Worm (Caenorhabditis elegans) whole organism, late embryonic: ENCODE results near the gene C44C10.3.

Source experiments
- C08G9.2 ChIP-seq: sonication (generic microtip); optimal IDR thresholded peaks from 2 replicates; lab custom pipeline; 2016; ENCODE audit warnings: mild to moderate bottlenecking, missing genetic modification characterization, moderate library complexity, missing compliant biosample characterization
- K02D7.2 ChIP-seq: sonication (generic microtip); optimal IDR thresholded peaks from 2 replicates; lab custom pipeline; 2017; ENCODE audit warnings: mild to moderate bottlenecking, missing genetic modification characterization, missing compliant biosample characterization
- K09A11.1 ChIP-seq: sonication (generic microtip); optimal IDR thresholded peaks from 2 replicates; lab custom pipeline; 2017; ENCODE audit warnings: antibody characterized with exemption, mild to moderate bottlenecking, missing genetic modification characterization, missing compliant biosample characterization; ENCODE audit not compliant: insufficient read depth
- Y22D7AL.16 ChIP-seq: sonication (generic microtip); optimal IDR thresholded peaks from 2 replicates; lab custom pipeline; 2016; ENCODE audit warnings: missing genetic modification characterization, missing compliant biosample characterization
- ceh-18 ChIP-seq: sonication (generic microtip); optimal IDR thresholded peaks from 2 replicates; lab custom pipeline; 2016; ENCODE audit warnings: missing genetic modification characterization, missing compliant biosample characterization
- ceh-19 ChIP-seq: fragments of 200-800 bp; sonication (Bioruptor generic); optimal IDR thresholded peaks from 2 replicates; lab custom pipeline; 2018; ENCODE audit warnings: mild to moderate bottlenecking, missing genetic modification characterization, missing compliant biosample characterization
- ceh-2 ChIP-seq: sonication (generic microtip); optimal IDR thresholded peaks from 2 replicates; lab custom pipeline; 2016; ENCODE audit warnings: missing genotype, missing genetic modification characterization, missing compliant biosample characterization
- ceh-22 ChIP-seq: sonication (generic microtip); optimal IDR thresholded peaks from 2 replicates; lab custom pipeline; 2017; ENCODE audit warnings: missing biosample characterization, missing genetic modification characterization
- ceh-30 ChIP-seq: fragments of 150-350 bp; optimal IDR thresholded peaks from 2 replicates; lab custom pipeline; 2014; ENCODE audit warnings: missing biosample characterization, missing genetic modification characterization
- ceh-31 ChIP-seq: sonication (generic microtip); optimal IDR thresholded peaks from 2 replicates; lab custom pipeline; 2016; ENCODE audit warnings: missing genetic modification characterization, missing compliant biosample characterization
- ceh-34 ChIP-seq: sonication (generic microtip); optimal IDR thresholded peaks from 2 replicates; lab custom pipeline; 2016; ENCODE audit warnings: mild to moderate bottlenecking, missing genetic modification characterization, missing compliant biosample characterization
- ceh-45 ChIP-seq: fragments of 200-800 bp; sonication (Bioruptor generic); IDR thresholded peaks from 2 replicates; pipeline ENCODE4 v1.3.6; 2022; ENCODE audit warnings: missing genetic modification reagents, missing genetic modification characterization, missing compliant biosample characterization
- ceh-9 ChIP-seq: sonication (generic microtip); optimal IDR thresholded peaks from 2 replicates; lab custom pipeline; 2016; ENCODE audit warnings: mild to moderate bottlenecking, missing genetic modification characterization, inconsistent platforms, missing compliant biosample characterization
- che-1 ChIP-seq: sonication (generic microtip); optimal IDR thresholded peaks from 2 replicates; lab custom pipeline; 2016; ENCODE audit warnings: mild to moderate bottlenecking, missing genetic modification characterization, missing compliant biosample characterization
- elt-2 ChIP-seq: sonication (generic microtip); optimal IDR thresholded peaks from 2 replicates; lab custom pipeline; 2016; ENCODE audit warnings: missing genetic modification reagents, missing genetic modification characterization, missing compliant biosample characterization
- elt-4 ChIP-seq: sonication (generic microtip); optimal IDR thresholded peaks from 2 replicates; lab custom pipeline; 2016; ENCODE audit warnings: missing genetic modification characterization, missing compliant biosample characterization
- fkh-10 ChIP-seq: fragments of 150-350 bp; optimal IDR thresholded peaks from 2 replicates; lab custom pipeline; 2014; ENCODE audit warnings: missing biosample characterization, missing genetic modification reagents, missing genetic modification characterization
- hlh-30 ChIP-seq: sonication (generic microtip); optimal IDR thresholded peaks from 2 replicates; lab custom pipeline; 2017; ENCODE audit warnings: antibody characterized with exemption, missing genetic modification characterization, missing compliant biosample characterization; ENCODE audit not compliant: insufficient read depth
- hlh-6 ChIP-seq: sonication (generic microtip); optimal IDR thresholded peaks from 2 replicates; lab custom pipeline; 2016; ENCODE audit warnings: missing genotype, missing genetic modification characterization, missing compliant biosample characterization
- lim-6 ChIP-seq: sonication (generic microtip); optimal IDR thresholded peaks from 2 replicates; lab custom pipeline; 2016; ENCODE audit warnings: missing genetic modification characterization, missing compliant biosample characterization
- lin-11 ChIP-seq: fragments of 200-800 bp; sonication (Bioruptor generic); optimal IDR thresholded peaks from 2 replicates; lab custom pipeline; 2018; ENCODE audit warnings: mild to moderate bottlenecking, missing genetic modification characterization, missing compliant biosample characterization
- madf-2 ChIP-seq: sonication (generic microtip); optimal IDR thresholded peaks from 2 replicates; lab custom pipeline; 2017; ENCODE audit warnings: missing genetic modification characterization, missing compliant biosample characterization
- mec-3 ChIP-seq: sonication (generic microtip); optimal IDR thresholded peaks from 2 replicates; lab custom pipeline; 2016; ENCODE audit warnings: borderline replicate concordance, missing genetic modification characterization, missing compliant biosample characterization
- nfya-1 ChIP-seq: sonication (generic microtip); optimal IDR thresholded peaks from 2 replicates; lab custom pipeline; 2017; ENCODE audit warnings: missing genetic modification characterization, mild to moderate bottlenecking, missing compliant biosample characterization, antibody characterized with exemption, moderate library complexity
- nhr-11 ChIP-seq: fragments of 150-350 bp; optimal IDR thresholded peaks from 2 replicates; lab custom pipeline; 2014; ENCODE audit warnings: missing biosample characterization, missing genetic modification characterization
- pat-9 ChIP-seq: fragments of 200-800 bp; sonication (Bioruptor generic); optimal IDR thresholded peaks from 2 replicates; lab custom pipeline; 2018; ENCODE audit warnings: mild to moderate bottlenecking, missing genetic modification characterization, moderate library complexity, missing compliant biosample characterization
- pax-1 ChIP-seq: fragments of 150-350 bp; optimal IDR thresholded peaks from 2 replicates; lab custom pipeline; 2014; ENCODE audit warnings: missing biosample characterization, missing genetic modification characterization
- pha-4 ChIP-seq: fragments of 150-350 bp; optimal IDR thresholded peaks from 2 replicates; lab custom pipeline; 2018; ENCODE audit warnings: missing biosample characterization, missing genetic modification reagents, missing genetic modification characterization
- pros-1 ChIP-seq: fragments of 150-350 bp; optimal IDR thresholded peaks from 2 replicates; lab custom pipeline; 2014; ENCODE audit warnings: missing biosample characterization, missing genetic modification reagents, missing genetic modification characterization
- ref-2 ChIP-seq: sonication (generic microtip); optimal IDR thresholded peaks from 2 replicates; lab custom pipeline; 2016; ENCODE audit warnings: missing genetic modification characterization, missing compliant biosample characterization
- sdc-2 ChIP-seq: sonication (generic microtip); optimal IDR thresholded peaks from 2 replicates; lab custom pipeline; 2016; ENCODE audit warnings: missing genotype, missing genetic modification characterization, missing compliant biosample characterization
- sox-2 ChIP-seq: fragments of 200-800 bp; sonication (Bioruptor generic); IDR thresholded peaks from 2 replicates; pipeline ENCODE4 v1.3.6; 2022; ENCODE audit warnings: missing genetic modification reagents, missing genetic modification characterization, missing compliant biosample characterization
- tbx-7 ChIP-seq: sonication (generic microtip); optimal IDR thresholded peaks from 2 replicates; lab custom pipeline; 2016; ENCODE audit warnings: missing genotype, missing genetic modification characterization, missing compliant biosample characterization
- ttx-3 ChIP-seq: sonication (generic microtip); optimal IDR thresholded peaks from 2 replicates; lab custom pipeline; 2016; ENCODE audit warnings: missing genetic modification reagents, missing genetic modification characterization, missing compliant biosample characterization
- unc-42 ChIP-seq: sonication (generic microtip); optimal IDR thresholded peaks from 2 replicates; lab custom pipeline; 2016; ENCODE audit warnings: missing genotype, missing genetic modification characterization, missing compliant biosample characterization
- zip-5 ChIP-seq: sonication (generic microtip); optimal IDR thresholded peaks from 2 replicates; lab custom pipeline; 2016; ENCODE audit warnings: missing genetic modification characterization, missing compliant biosample characterization

Gene C44C10.3

ce11 chrX:11732752-11733151 lies 30.4 kb downstream of the C44C10.3 start:
- TF ChIP-seq hlh-30 (no peak), lin-11 (tag; lab: Kevin White, UChicago) (no peak), sdc-2 (tag; lab: Kevin White, UChicago) (no peak), ref-2 (tag; lab: Kevin White, UChicago) (no peak), ceh-9 (no peak), mec-3 (tag; lab: Kevin White, UChicago) (no peak), pax-1 (no peak), pros-1 (tag; lab: Kevin White, UChicago) (no peak), K02D7.2 (tag; lab: Kevin White, UChicago) (no peak), Y22D7AL.16 (tag; lab: Kevin White, UChicago) (no peak), sox-2 (GFP tag; lab: Robert Waterston, UW) (no peak), ceh-19 (GFP tag; lab: Kevin White, UChicago) (no peak), unc-42 (tag; lab: Kevin White, UChicago) (no peak), elt-4 (tag; lab: Kevin White, UChicago) (no peak)

DNA sequence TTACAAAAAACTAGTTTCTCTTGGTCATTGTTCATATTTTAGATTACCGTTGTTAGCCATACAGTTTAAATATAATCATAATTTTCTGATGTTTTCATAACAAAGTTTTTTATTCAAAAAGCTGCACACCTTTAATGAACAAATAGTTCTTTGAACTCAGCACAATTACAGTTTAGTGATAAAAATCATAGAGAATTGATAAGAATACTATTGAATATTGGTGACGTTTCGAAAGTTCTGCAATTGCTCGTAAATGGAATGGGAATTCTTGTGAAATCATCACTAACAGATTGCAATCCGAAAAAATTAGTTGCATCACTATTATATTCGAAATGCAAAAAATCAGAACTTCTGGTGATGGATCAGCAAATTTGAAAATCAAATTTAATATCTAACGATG lies 31.8 kb downstream of the C44C10.3 start:
- TF ChIP-seq sdc-2 (tag; lab: Kevin White, UChicago): no peak

ce11 chrX:11737053-11737452 lies 34.7 kb downstream of the C44C10.3 start, which contains the start of gene D1053.3:
Gene D1053.3 (minus strand): TSS chrX:11737153.
- TF ChIP-seq nhr-11 (tag; lab: Kevin White, UChicago) (no peak), C08G9.2 (tag; lab: Kevin White, UChicago) (no peak), pha-4 (no peak)

DNA sequence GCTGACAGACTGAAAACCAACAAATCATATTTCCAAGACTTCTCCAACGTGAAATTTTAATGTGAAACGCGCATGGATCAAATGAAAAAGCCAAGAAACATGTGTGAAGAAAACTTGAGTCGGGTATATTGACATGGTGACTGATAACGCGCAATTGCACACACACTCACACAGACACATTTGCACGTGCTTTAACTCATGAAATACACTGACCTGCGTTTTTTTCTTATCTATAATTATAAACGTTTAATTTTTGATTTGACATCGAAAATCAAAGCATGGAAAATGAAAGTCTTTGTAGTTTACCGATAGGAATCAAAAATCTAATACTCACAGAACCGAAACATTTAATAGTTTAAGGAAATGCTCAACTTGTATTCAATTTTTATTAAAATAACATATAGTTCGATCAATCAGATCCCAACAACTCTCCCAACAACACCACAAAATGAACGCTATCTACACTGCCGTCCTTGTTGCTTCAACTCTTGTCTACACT lies 36.3 kb downstream of the C44C10.3 start, which contains the start of gene nspa-9:
nspa-9 (plus strand) TSS at position 449 of the 499 bp plus-strand sequence.
- TF ChIP-seq ceh-30 (tag; lab: Kevin White, UChicago) (no peak), hlh-30 (peak; percentile 1), elt-2 (tag; lab: Kevin White, UChicago) (peak; percentile 43)

DNA sequence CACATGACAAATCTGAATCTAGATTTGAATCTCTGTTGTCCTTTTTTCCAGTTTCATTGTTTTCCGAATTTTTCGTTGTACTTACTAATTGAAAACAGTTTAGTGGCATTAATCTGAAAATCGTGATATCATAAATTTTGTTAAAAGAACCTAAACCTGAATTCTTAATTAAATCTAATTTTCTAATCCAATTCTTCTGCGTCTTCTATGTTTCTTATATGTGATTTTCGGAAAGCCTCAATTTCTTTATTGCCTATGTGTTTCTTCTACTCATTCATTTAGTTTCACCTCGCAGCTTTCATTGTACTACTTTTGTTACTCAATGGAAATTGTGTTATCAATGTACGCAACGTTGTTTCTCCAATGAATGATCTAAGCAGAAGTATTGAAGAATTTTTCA lies 41.4 kb downstream of the C44C10.3 start:
- TF ChIP-seq unc-42 (tag; lab: Kevin White, UChicago) (peak; percentile 66), ttx-3 (tag; lab: Kevin White, UChicago) (no peak), ceh-31 (tag; lab: Kevin White, UChicago) (peak; percentile 16)

- TF ChIP-seq nfya-1 (tag; lab: Kevin White, UChicago): no peak
- no peak for TF ChIP-seq zip-5 (tag; lab: Kevin White, UChicago)
- no peak for TF ChIP-seq tbx-7
- TF ChIP-seq ceh-19 (GFP tag; lab: Kevin White, UChicago): no peak
- no peak for TF ChIP-seq ceh-2
- no peak for TF ChIP-seq ceh-34 (tag; lab: Kevin White, UChicago)
- TF ChIP-seq fkh-10 (GFP tag; lab: Kevin White, UChicago): no peak
- TF ChIP-seq ceh-22 (tag; lab: Kevin White, UChicago): no peak
- no peak for TF ChIP-seq C08G9.2 (tag; lab: Kevin White, UChicago)
- TF ChIP-seq K02D7.2 (tag; lab: Kevin White, UChicago): no peak
- TF ChIP-seq lim-6: no peak
- no peak for TF ChIP-seq hlh-30
- no peak for TF ChIP-seq pha-4
- no peak for TF ChIP-seq ceh-18 (tag; lab: Kevin White, UChicago)
- TF ChIP-seq K09A11.1 (tag; lab: Kevin White, UChicago): no peak
- TF ChIP-seq pat-9: no peak
- TF ChIP-seq madf-2 (tag; lab: Kevin White, UChicago): no peak
- no peak for TF ChIP-seq ceh-45 (GFP tag; lab: Robert Waterston, UW)
- TF ChIP-seq che-1 (tag; lab: Kevin White, UChicago): no peak
- no peak for TF ChIP-seq hlh-6 (tag; lab: Kevin White, UChicago)
Measured at ce11 chrX:11745821-11746485, 43.6 kb downstream of the C44C10.3 start, which contains the start of gene C40H5.2. Gene C40H5.2 (plus strand): TSS chrX:11746076.
